Fruit fly (Drosophila melanogaster): ENCODE measurements around the gene twy.
A peak's percentile ranks its signal among the peaks of the same experiment; 100 is the strongest.

Gene twy

dm6 chr3L:11822446-11823334 is 29.6 kb upstream of the twy start, which contains the start of gene RpL10Ab (continued):
- TF ChIP-seq CG10431 (GFP tag; optimal IDR thresholded peaks at IDR 0.05): peak; percentile 42
- no peak for TF ChIP-seq CG1832 (GFP tag; optimal IDR thresholded peaks at IDR 0.05)
- peak; percentile 65 for TF ChIP-seq unc-4 (GFP tag; IDR thresholded peaks at IDR 0.05; ENCODE audit: partially characterized antibody)
- TF ChIP-seq Bgb (GFP tag; IDR thresholded peaks at IDR 0.05; ENCODE audit: partially characterized antibody): peak; percentile 92
- peak; percentile 15 for TF ChIP-seq ash1 (GFP tag; optimal IDR thresholded peaks at IDR 0.05)
- peak; percentile 27 for TF ChIP-seq Asciz (GFP tag; optimal IDR thresholded peaks at IDR 0.05)
- TF ChIP-seq sens (GFP tag): peak; percentile 83
- TF ChIP-seq en (GFP tag; optimal IDR thresholded peaks at IDR 0.05): peak; percentile 1
- TF ChIP-seq CG12155 (GFP tag; optimal IDR thresholded peaks at IDR 0.05): peak; percentile 17
- TF ChIP-seq row (GFP tag; IDR thresholded peaks at IDR 0.05): peak; percentile 84
- TF ChIP-seq Aef1 (GFP tag; IDR thresholded peaks at IDR 0.05): peak; percentile 32; the same call in 1 of the 3 replicates
- peak; percentile 71 for TF ChIP-seq ind (GFP tag; optimal IDR thresholded peaks at IDR 0.05)
- peak; percentile 71 for TF ChIP-seq CG14860 (GFP tag; IDR thresholded peaks at IDR 0.05; ENCODE audit: partially characterized antibody)
- no peak for TF ChIP-seq grn (GFP tag; optimal IDR thresholded peaks at IDR 0.05)
- no peak for TF ChIP-seq CG31388 (GFP tag; optimal IDR thresholded peaks at IDR 0.05)
- TF ChIP-seq slou (GFP tag; optimal IDR thresholded peaks at IDR 0.05): peak; percentile 34
- TF ChIP-seq CG1647 (GFP tag; optimal IDR thresholded peaks at IDR 0.05): peak; percentile 17
- peak; percentile 79 for TF ChIP-seq NfI (GFP tag; optimal IDR thresholded peaks at IDR 0.05)
- TF ChIP-seq CG7271 (tag; optimal IDR thresholded peaks at IDR 0.05): peak; percentile 75
- peak; percentile 33 to 72 for TF ChIP-seq Pdp1 (GFP tag; optimal IDR thresholded peaks at IDR 0.05)
- peak; percentile 63 for TF ChIP-seq CG7556 (GFP tag; optimal IDR thresholded peaks at IDR 0.05)
- TF ChIP-seq ase (GFP tag; IDR thresholded peaks at IDR 0.05): peak; percentile 44; the same call in 2 of the 3 replicates
- peak; percentile 61; the same call in 1 of the 3 replicates for TF ChIP-seq CG11560 (tag; IDR thresholded peaks at IDR 0.05)
- TF ChIP-seq kay (GFP tag; optimal IDR thresholded peaks at IDR 0.05): no peak
- TF ChIP-seq gsb (GFP tag; IDR thresholded peaks at IDR 0.05): no peak
- TF ChIP-seq CG6654 (GFP tag; optimal IDR thresholded peaks at IDR 0.05): peak; percentile 61
- TF ChIP-seq Sry-δ (GFP tag; optimal IDR thresholded peaks at IDR 0.05): peak; percentile 84
- peak; percentile 51; the same call in 1 of the 3 replicates for TF ChIP-seq CG6175 (GFP tag; IDR thresholded peaks at IDR 0.05)
- peak; percentile 53 for TF ChIP-seq pb (GFP tag; optimal IDR thresholded peaks at IDR 0.05)
- TF ChIP-seq vvl (GFP tag; IDR thresholded peaks at IDR 0.05): peak; percentile 76
- TF ChIP-seq stc (GFP tag; IDR thresholded peaks at IDR 0.05): no peak; the same call in 1 of the 2 replicates
- peak; percentile 51 for TF ChIP-seq HHEX (GFP tag; optimal IDR thresholded peaks at IDR 0.05)
- peak; percentile 67; the same call in 3 of the 4 replicates for TF ChIP-seq Dll (GFP tag; IDR thresholded peaks at IDR 0.05; ENCODE audit: partially characterized antibody)
- TF ChIP-seq inv (GFP tag; IDR thresholded peaks at IDR 0.05; ENCODE audit: partially characterized antibody): peak; percentile 82
- peak; percentile 7 for TF ChIP-seq Fer2 (tag; optimal IDR thresholded peaks at IDR 0.05)
- peak; percentile 19 for TF ChIP-seq fd3F (GFP tag; optimal IDR thresholded peaks at IDR 0.05)
- TF ChIP-seq HmgD (GFP tag; optimal IDR thresholded peaks at IDR 0.05): no peak
- peak; percentile 3 for TF ChIP-seq Chrac-16 (GFP tag; optimal IDR thresholded peaks at IDR 0.05)
- TF ChIP-seq CG30020 (tag; optimal IDR thresholded peaks at IDR 0.05): peak; percentile 67
- peak; percentile 6 for TF ChIP-seq emc (GFP tag; optimal IDR thresholded peaks at IDR 0.05)
- peak; percentile 63 for TF ChIP-seq CG4707 (GFP tag; optimal IDR thresholded peaks at IDR 0.05)
- TF ChIP-seq CG6813 (GFP tag; optimal IDR thresholded peaks at IDR 0.05): peak; percentile 49
- no peak for TF ChIP-seq btn (GFP tag; optimal IDR thresholded peaks at IDR 0.05)
- peak; percentile 48 for TF ChIP-seq Usf (GFP tag; optimal IDR thresholded peaks at IDR 0.05)
- peak; percentile 68 for TF ChIP-seq BtbVII (GFP tag; optimal IDR thresholded peaks at IDR 0.05)
- TF ChIP-seq Bdp1 (GFP tag; optimal IDR thresholded peaks at IDR 0.05): no peak
- TF ChIP-seq lmd (GFP tag; IDR thresholded peaks at IDR 0.05): peak; percentile 71
- TF ChIP-seq peb (GFP tag; IDR thresholded peaks at IDR 0.05): no peak
